Fruit fly (Drosophila melanogaster) whole organism, embryonic: ENCODE results near the gene CG5080.

Experiments used
- Atf3 ChIP-seq: fragments of 200-800 bp; sonication (Bioruptor generic); optimal IDR thresholded peaks from 3 replicates; lab custom pipeline; 2016; ENCODE audit warnings: missing biosample characterization, missing genetic modification characterization
- CG10366 ChIP-seq: fragments of 200-800 bp; sonication (Bioruptor generic); IDR thresholded peaks from 2 replicates; pipeline ENCODE4 v1.3.6; 2022; ENCODE audit warnings: missing biosample characterization, missing genetic modification characterization
- CG10959 ChIP-seq: fragments of 200-800 bp; sonication (Bioruptor generic); IDR thresholded peaks from 2 replicates; pipeline ENCODE4 v1.3.6; 2022; ENCODE audit warnings: missing biosample characterization, missing genetic modification characterization
- CG11093 ChIP-seq: fragments of 200-800 bp; sonication (Bioruptor generic); IDR thresholded peaks from 3 replicates; pipeline ENCODE4 v1.3.6; 2022; ENCODE audit warnings: missing biosample characterization, missing genetic modification characterization
- CG13894 ChIP-seq: fragments of 200-800 bp; sonication (Bioruptor generic); optimal IDR thresholded peaks from 3 replicates; lab custom pipeline; 2018; ENCODE audit warnings: missing biosample characterization, mild to moderate bottlenecking, missing genetic modification characterization, moderate library complexity
- CG15011 ChIP-seq: fragments of 200-800 bp; sonication (Bioruptor generic); optimal IDR thresholded peaks from 3 replicates; lab custom pipeline; 2018; ENCODE audit warnings: missing biosample characterization, mild to moderate bottlenecking, missing genetic modification characterization
- CG15479 ChIP-seq: fragments of 200-800 bp; sonication (Bioruptor generic); optimal IDR thresholded peaks from 3 replicates; lab custom pipeline; 2019; ENCODE audit warnings: missing biosample characterization, mild to moderate bottlenecking, missing genetic modification characterization, moderate library complexity
- CG17829 ChIP-seq: fragments of 200-800 bp; optimal IDR thresholded peaks from 2 replicates; lab custom pipeline; 2019; ENCODE audit warnings: missing biosample characterization, mild to moderate bottlenecking, missing genetic modification characterization, moderate library complexity
- CG30020 ChIP-seq: fragments of 200-800 bp; optimal IDR thresholded peaks from 2 replicates; lab custom pipeline; 2019; ENCODE audit warnings: missing biosample characterization, mild to moderate bottlenecking, missing genetic modification characterization, moderate library complexity
- CG32772 ChIP-seq: fragments of 200-800 bp; sonication (Bioruptor generic); IDR thresholded peaks from 2 replicates; pipeline ENCODE4 v1.3.6; 2022; ENCODE audit warnings: missing biosample characterization, missing genetic modification characterization
- CG34376 ChIP-seq: fragments of 200-800 bp; sonication (Bioruptor generic); optimal IDR thresholded peaks from 2 replicates; lab custom pipeline; 2018; ENCODE audit warnings: missing biosample characterization, mild to moderate bottlenecking, missing genetic modification characterization
- CkIIα-i1 ChIP-seq: fragments of 200-800 bp; sonication (Bioruptor generic); IDR thresholded peaks from 2 replicates; pipeline ENCODE4 v1.3.6; 2022; ENCODE audit warnings: missing biosample characterization, missing genetic modification characterization
- Dip3 ChIP-seq: fragments of 200-800 bp; sonication (Bioruptor generic); optimal IDR thresholded peaks from 3 replicates; lab custom pipeline; 2016; ENCODE audit warnings: missing biosample characterization, missing genetic modification characterization
- Drgx ChIP-seq: fragments of 200-800 bp; sonication (Bioruptor generic); IDR thresholded peaks from 2 replicates; pipeline ENCODE4 v1.3.6; 2022; ENCODE audit warnings: missing biosample characterization, missing genetic modification characterization
- Ets65A ChIP-seq: fragments of 200-800 bp; sonication (Bioruptor generic); peaks from one replicate; lab custom pipeline; 2016; ENCODE audit warnings: missing biosample characterization, missing genetic modification characterization
- GATAe ChIP-seq: fragments of 200-800 bp; sonication (Bioruptor generic); conservative IDR thresholded peaks from 2 replicates; pipeline ENCODE4 v1.3.6; 2022; ENCODE audit warnings: missing biosample characterization, missing genetic modification characterization
- Hey ChIP-seq: fragments of 200-800 bp; sonication (Bioruptor generic); optimal IDR thresholded peaks from 3 replicates; lab custom pipeline; 2018; ENCODE audit warnings: missing biosample characterization, mild to moderate bottlenecking, missing genetic modification characterization
- HmgZ ChIP-seq: fragments of 200-800 bp; sonication (Bioruptor generic); optimal IDR thresholded peaks from 2 replicates; lab custom pipeline; 2018; ENCODE audit warnings: missing biosample characterization, mild to moderate bottlenecking, missing genetic modification characterization
- Hr3 ChIP-seq: fragments of 200-800 bp; sonication (Bioruptor generic); optimal IDR thresholded peaks from 3 replicates; lab custom pipeline; 2016; ENCODE audit warnings: missing biosample characterization, missing genetic modification characterization
- Max ChIP-seq: fragments of 200-800 bp; sonication (Bioruptor generic); optimal IDR thresholded peaks from 2 replicates; lab custom pipeline; 2016; ENCODE audit warnings: missing biosample characterization, mild to moderate bottlenecking, missing genetic modification characterization
- Med ChIP-seq: fragments of 200-800 bp; sonication (Bioruptor generic); peaks from one replicate; lab custom pipeline; 2016; ENCODE audit warnings: missing biosample characterization, missing genetic modification characterization, mild to moderate bottlenecking, inconsistent platforms, moderate library complexity
- Mes4 ChIP-seq: fragments of 200-800 bp; sonication (Bioruptor generic); optimal IDR thresholded peaks from 2 replicates; lab custom pipeline; 2016; ENCODE audit warnings: missing biosample characterization, missing genetic modification characterization
- Opbp ChIP-seq: fragments of 200-800 bp; sonication (Bioruptor generic); IDR thresholded peaks from 3 replicates; pipeline ENCODE4 v1.3.6; 2022; ENCODE audit warnings: missing biosample characterization, missing genetic modification characterization; ENCODE audit not compliant: partially characterized antibody
- Spps ChIP-seq: fragments of 200-800 bp; sonication (Bioruptor generic); optimal IDR thresholded peaks from 2 replicates; lab custom pipeline; 2018; ENCODE audit warnings: missing biosample characterization, mild to moderate bottlenecking, missing genetic modification characterization
- Tbp ChIP-seq: fragments of >200 bp; optimal IDR thresholded peaks from 2 replicates; lab custom pipeline; 2018; ENCODE audit warnings: missing biosample characterization, missing genetic modification characterization
- cad ChIP-seq: fragments of >200 bp; optimal IDR thresholded peaks from 2 replicates; lab custom pipeline; 2017; ENCODE audit warnings: missing biosample characterization, missing genetic modification characterization
- caup ChIP-seq: fragments of 200-800 bp; sonication (Bioruptor generic); optimal IDR thresholded peaks from 3 replicates; lab custom pipeline; 2017; ENCODE audit warnings: missing biosample characterization, mild to moderate bottlenecking, missing genetic modification characterization, moderate library complexity; ENCODE audit not compliant: severe bottlenecking
- crol ChIP-seq: fragments of 200-800 bp; sonication (Bioruptor generic); IDR thresholded peaks from 2 replicates; pipeline ENCODE4 v1.3.6; 2022; ENCODE audit warnings: missing biosample characterization, missing genetic modification characterization
- cwo ChIP-seq: fragments of 200-800 bp; sonication (Bioruptor generic); optimal IDR thresholded peaks from 3 replicates; lab custom pipeline; 2017; ENCODE audit warnings: missing biosample characterization, missing genetic modification characterization, mild to moderate bottlenecking, moderate library complexity, missing genetic modification reagents
- dpn ChIP-seq, 2 experiments: fragments of 200-800 bp; sonication (Bioruptor generic); optimal IDR thresholded peaks; 3 replicates each; lab custom pipeline; 2016; ENCODE audit warnings: missing biosample characterization in 2 of 2, missing genetic modification characterization in 2 of 2
- exex ChIP-seq: fragments of 200-800 bp; sonication (Bioruptor generic); optimal IDR thresholded peaks from 4 replicates; lab custom pipeline; 2018; ENCODE audit warnings: missing biosample characterization, mild to moderate bottlenecking, missing genetic modification characterization, moderate library complexity
- fd102C ChIP-seq: fragments of 200-800 bp; sonication (Bioruptor generic); optimal IDR thresholded peaks from 2 replicates; lab custom pipeline; 2018; ENCODE audit warnings: missing biosample characterization, mild to moderate bottlenecking, missing genetic modification characterization, moderate library complexity
- grn ChIP-seq: fragments of 200-800 bp; sonication (Bioruptor generic); optimal IDR thresholded peaks from 3 replicates; lab custom pipeline; 2017; ENCODE audit warnings: missing biosample characterization, missing genetic modification characterization
- hth ChIP-seq: fragments of >200 bp; optimal IDR thresholded peaks from 2 replicates; lab custom pipeline; 2017; ENCODE audit warnings: inconsistent platforms
- jing ChIP-seq: fragments of 200-800 bp; sonication (Bioruptor generic); optimal IDR thresholded peaks from 2 replicates; lab custom pipeline; 2018; ENCODE audit warnings: missing biosample characterization, mild to moderate bottlenecking, missing genetic modification characterization
- jumu ChIP-seq: fragments of 200-800 bp; sonication (Bioruptor generic); optimal IDR thresholded peaks from 3 replicates; lab custom pipeline; 2016; ENCODE audit warnings: missing biosample characterization, missing genetic modification characterization
- lbe ChIP-seq: fragments of 200-800 bp; sonication (Bioruptor generic); optimal IDR thresholded peaks from 2 replicates; lab custom pipeline; 2016; ENCODE audit warnings: missing biosample characterization, mild to moderate bottlenecking, missing genetic modification characterization
- lmd ChIP-seq: fragments of 200-800 bp; sonication (Bioruptor generic); IDR thresholded peaks from 2 replicates; pipeline ENCODE4 v1.3.6; 2022; ENCODE audit warnings: missing biosample characterization, missing genetic modification characterization
- mirr ChIP-seq: fragments of 200-800 bp; sonication (Bioruptor generic); optimal IDR thresholded peaks from 3 replicates; lab custom pipeline; 2018; ENCODE audit warnings: missing biosample characterization, mild to moderate bottlenecking, missing genetic modification characterization
- peb ChIP-seq: fragments of 200-800 bp; sonication (Bioruptor generic); IDR thresholded peaks from 2 replicates; pipeline ENCODE4 v1.3.6; 2022; ENCODE audit warnings: missing biosample characterization, missing genetic modification characterization
- pho ChIP-seq: fragments of 200-800 bp; sonication (Bioruptor generic); optimal IDR thresholded peaks from 2 replicates; lab custom pipeline; 2016; ENCODE audit warnings: missing biosample characterization, missing genetic modification characterization
- rib ChIP-seq: fragments of 200-800 bp; sonication (Bioruptor generic); IDR thresholded peaks from 2 replicates; pipeline ENCODE4 v1.3.6; 2022; ENCODE audit warnings: missing biosample characterization, missing genetic modification characterization
- scrt ChIP-seq: fragments of 200-800 bp; sonication (Bioruptor generic); optimal IDR thresholded peaks from 2 replicates; lab custom pipeline; 2018; ENCODE audit warnings: missing biosample characterization, mild to moderate bottlenecking, missing genetic modification characterization, moderate library complexity
- sd ChIP-seq: fragments of 200-800 bp; sonication (Bioruptor generic); optimal IDR thresholded peaks from 3 replicates; lab custom pipeline; 2018; ENCODE audit warnings: missing biosample characterization, mild to moderate bottlenecking, missing genetic modification characterization, moderate library complexity
- slp2 ChIP-seq: fragments of 200-800 bp; sonication (Bioruptor generic); optimal IDR thresholded peaks from 2 replicates; lab custom pipeline; 2016; ENCODE audit warnings: missing biosample characterization, missing genetic modification characterization
- ssp ChIP-seq: fragments of 200-800 bp; sonication (Bioruptor generic); IDR thresholded peaks from 2 replicates; pipeline ENCODE4 v1.3.6; 2022; ENCODE audit warnings: missing biosample characterization, missing genetic modification characterization
- sug ChIP-seq: fragments of 200-800 bp; optimal IDR thresholded peaks from 2 replicates; lab custom pipeline; 2019; ENCODE audit warnings: missing biosample characterization, mild to moderate bottlenecking, missing genetic modification characterization, moderate library complexity
- wdn ChIP-seq: fragments of 200-800 bp; sonication (Bioruptor generic); IDR thresholded peaks from 2 replicates; pipeline ENCODE4 v1.3.6; 2022; ENCODE audit warnings: missing biosample characterization, missing genetic modification characterization
- zen ChIP-seq: fragments of 200-800 bp; sonication (Bioruptor generic); optimal IDR thresholded peaks from 3 replicates; lab custom pipeline; 2018; ENCODE audit warnings: missing biosample characterization, mild to moderate bottlenecking, missing genetic modification characterization, moderate library complexity

The CG5080 gene

dm6 chr2L:1120206-1120902 lies 43.3 kb downstream of the CG5080 start:
- TF ChIP-seq fd102C: no peak
- TF ChIP-seq Hey (tag; lab: Kevin White, UChicago): peak; percentile 60
- TF ChIP-seq zen (tag; lab: Kevin White, UChicago): no peak
- no peak for TF ChIP-seq Ets65A (GFP tag; lab: Kevin White, UChicago)
- no peak for TF ChIP-seq Atf3 (GFP tag; lab: Kevin White, UChicago)
- no peak for TF ChIP-seq lbe (GFP tag; lab: Kevin White, UChicago)
- TF ChIP-seq dpn (GFP tag; optimal IDR thresholded peaks at IDR 0.05; lab: Kevin White, UChicago): no peak
- TF ChIP-seq caup (GFP tag; lab: Kevin White, UChicago): no peak
- TF ChIP-seq ssp (GFP tag; lab: Robert Waterston, UW): no peak
- TF ChIP-seq mirr (GFP tag; lab: Kevin White, UChicago): peak; percentile 11
- no peak for TF ChIP-seq Tbp (GFP tag; lab: Kevin White, UChicago)
- TF ChIP-seq CkIIα-i1 (GFP tag; lab: Robert Waterston, UW): no peak
- TF ChIP-seq lmd (GFP tag; lab: Robert Waterston, UW): no peak
- no peak for TF ChIP-seq Max (GFP tag; lab: Kevin White, UChicago)
- TF ChIP-seq rib (GFP tag; lab: Robert Waterston, UW): 0 out of 2 replicates have a peak, but pooled peaks have one; percentile 9
- TF ChIP-seq CG34376 (GFP tag; lab: Kevin White, UChicago): peak; percentile 23
- TF ChIP-seq crol (GFP tag; lab: Robert Waterston, UW): peak; percentile 23; the same call in 1 of the 2 replicates
- TF ChIP-seq CG17829 (tag; lab: Kevin White, UChicago): no peak
- TF ChIP-seq Drgx (GFP tag; lab: Robert Waterston, UW): 0 out of 2 replicates have a peak, but pooled peaks have one; percentile 21
- TF ChIP-seq CG32772 (GFP tag; lab: Robert Waterston, UW): no peak
- TF ChIP-seq HmgZ (tag; lab: Kevin White, UChicago): no peak
- TF ChIP-seq peb (GFP tag; lab: Robert Waterston, UW): no peak
- peak; percentile 32 for TF ChIP-seq cwo (GFP tag; lab: Kevin White, UChicago)
- no peak for TF ChIP-seq CG10366
- no peak for TF ChIP-seq jumu (GFP tag; lab: Kevin White, UChicago)
- TF ChIP-seq Spps (tag; lab: Kevin White, UChicago): no peak
- no peak for TF ChIP-seq Mes4 (GFP tag; lab: Kevin White, UChicago)
- no peak for TF ChIP-seq slp2 (GFP tag; lab: Kevin White, UChicago)
- no peak for TF ChIP-seq wdn (GFP tag; lab: Robert Waterston, UW)
- no peak for TF ChIP-seq CG13894 (tag; lab: Kevin White, UChicago)
- peak; percentile 15 for TF ChIP-seq CG15479 (GFP tag; lab: Kevin White, UChicago)
- TF ChIP-seq Dip3 (GFP tag; lab: Kevin White, UChicago): no peak
- no peak for TF ChIP-seq Hr3
- TF ChIP-seq CG10959 (GFP tag; lab: Robert Waterston, UW): no peak
- TF ChIP-seq Opbp (GFP tag; lab: Robert Waterston, UW): no peak
- no peak for TF ChIP-seq cad (GFP tag; lab: Kevin White, UChicago)
- TF ChIP-seq hth (lab: Kevin White, UChicago): no peak
- peak; percentile 11 for TF ChIP-seq sug
- no peak for TF ChIP-seq CG11093 (GFP tag; lab: Robert Waterston, UW)
- TF ChIP-seq jing (GFP tag; lab: Kevin White, UChicago): no peak
- peak; percentile 51 for TF ChIP-seq exex (tag; lab: Kevin White, UChicago)
- TF ChIP-seq pho (GFP tag; lab: Kevin White, UChicago): no peak
- no peak for TF ChIP-seq CG30020
- TF ChIP-seq grn (GFP tag; lab: Kevin White, UChicago): peak; percentile 42
- peak; percentile 59 for TF ChIP-seq Med (GFP tag; lab: Kevin White, UChicago)
- no peak for TF ChIP-seq CG15011 (GFP tag; lab: Kevin White, UChicago)
- TF ChIP-seq scrt: no peak
- TF ChIP-seq GATAe (GFP tag; lab: Robert Waterston, UW): peak; percentile 95
- peak; percentile 9 for TF ChIP-seq sd (tag; lab: Kevin White, UChicago)
